Worm (Caenorhabditis elegans) whole organism, L2 larva: Measurements from ENCODE around the gene C16D9.9.

Experiments
- aly-2 ChIP-seq: fragments of 150-350 bp; optimal IDR thresholded peaks from 2 replicates; lab custom pipeline; 2014; ENCODE audit warnings: missing biosample characterization, missing genetic modification characterization
- blmp-1 ChIP-seq: sonication (generic microtip); optimal IDR thresholded peaks from 2 replicates; lab custom pipeline; 2017; ENCODE audit warnings: missing genetic modification characterization, mild to moderate bottlenecking, missing compliant biosample characterization, antibody characterized with exemption, moderate library complexity; ENCODE audit not compliant: insufficient read depth
- dmd-4 ChIP-seq: sonication (generic microtip); optimal IDR thresholded peaks from 2 replicates; lab custom pipeline; 2017; ENCODE audit warnings: missing biosample characterization, missing genetic modification characterization
- sma-9 ChIP-seq, 2 experiments: fragments of 150-350 bp in 1 of 2; sonication (generic microtip) in 1 of 2; optimal IDR thresholded peaks; 2 replicates each; lab custom pipeline; 2014 to 2016; ENCODE audit warnings: missing genetic modification characterization in 2 of 2, mild to moderate bottlenecking in 1 of 2, missing biosample characterization in 1 of 2, missing compliant biosample characterization in 1 of 2, missing genetic modification reagents in 1 of 2, moderate library complexity in 1 of 2
- unc-55 ChIP-seq: fragments of 150-350 bp; sonication (generic microtip); optimal IDR thresholded peaks from 3 replicates; lab custom pipeline; 2014; ENCODE audit warnings: missing biosample characterization, missing genetic modification reagents, missing genetic modification characterization

C16D9.9 gene

ce11 chrV:8311210-8311609 lies 47.2 kb downstream of the C16D9.9 start, which contains the start of gene W02D7.12:
Gene W02D7.12 (plus strand): TSS chrV:8311510.
- TF ChIP-seq blmp-1 (tag; lab: Kevin White, UChicago) (no peak), unc-55 (no peak), aly-2 (tag; lab: Kevin White, UChicago) (no peak), dmd-4 (tag; lab: Kevin White, UChicago) (no peak), sma-9 (GFP tag; optimal IDR thresholded peaks at IDR 0.05; lab: Kevin White, UChicago) (no peak), sma-9 (tag; optimal IDR thresholded peaks at IDR 0.05; lab: Kevin White, UChicago) (no peak)
